Worm (Caenorhabditis elegans): ENCODE results near the gene C16A3.5.

- TF ChIP-seq ztf-6 (GFP tag; IDR thresholded peaks at IDR 0.05) (no peak), egl-18 (GFP tag; IDR thresholded peaks at IDR 0.05) (no peak), F23B12.7 (tag; optimal IDR thresholded peaks at IDR 0.05; ENCODE audit: insufficient read depth) (no peak), atf-7 (tag; optimal IDR thresholded peaks at IDR 0.05) (no peak), pha-4 (tag; optimal IDR thresholded peaks at IDR 0.05) (no peak), B0019.2 (GFP tag; conservative IDR thresholded peaks at IDR 0.05) (no peak)
Measured at ce11 chrIII:6331211-6331782, 49.3 kb upstream of the C16A3.5 start, which contains the start of gene C56G2.4.
